Worm (Caenorhabditis elegans) whole organism, L4 larva: Measurements from ENCODE around the gene tes-1.

ENCODE experiments used
- F49E8.2 ChIP-seq: sonication (generic microtip); optimal IDR thresholded peaks from 2 replicates; lab custom pipeline; 2016; ENCODE audit warnings: missing compliant biosample characterization, mild to moderate bottlenecking, missing genetic modification characterization, borderline replicate concordance
- T26A8.4 ChIP-seq: fragments of 200-800 bp; sonication (Bioruptor generic); IDR thresholded peaks from 2 replicates; pipeline ENCODE4 v1.3.6; 2022; ENCODE audit warnings: missing genetic modification characterization, missing compliant biosample characterization
- fos-1 ChIP-seq: fragments of 150-350 bp; optimal IDR thresholded peaks from 2 replicates; lab custom pipeline; 2014; ENCODE audit warnings: missing biosample characterization, missing genetic modification characterization
- lin-15B ChIP-seq: fragments of 150-350 bp; sonication (generic microtip); optimal IDR thresholded peaks from 3 replicates; lab custom pipeline; 2014; ENCODE audit warnings: missing biosample characterization, missing genetic modification characterization
- lsy-2 ChIP-seq, 2 experiments: fragments of 150-350 bp in 1 of 2; sonication (generic microtip) in 1 of 2; optimal IDR thresholded peaks; 2 replicates each; lab custom pipeline; 2014 to 2017; ENCODE audit warnings: missing biosample characterization in 2 of 2, missing genetic modification characterization in 2 of 2
- mdl-1 ChIP-seq, 2 experiments: fragments of 150-350 bp in 1 of 2; sonication (generic microtip) in 1 of 2; optimal IDR thresholded peaks; 2 replicates each; lab custom pipeline; 2014 to 2017; ENCODE audit warnings: missing biosample characterization in 2 of 2, missing genetic modification characterization in 2 of 2
- nhr-102 ChIP-seq: sonication (generic microtip); optimal IDR thresholded peaks from 2 replicates; lab custom pipeline; 2016; ENCODE audit warnings: mild to moderate bottlenecking, missing genetic modification characterization, moderate library complexity, missing compliant biosample characterization
- nhr-237 ChIP-seq: sonication (generic microtip); optimal IDR thresholded peaks from 2 replicates; lab custom pipeline; 2017; ENCODE audit warnings: missing biosample characterization, missing genetic modification characterization
- skn-1 ChIP-seq: fragments of 150-350 bp; optimal IDR thresholded peaks from 2 replicates; lab custom pipeline; 2014; ENCODE audit warnings: missing biosample characterization, missing genetic modification characterization
- snpc-4 ChIP-seq: fragments of 150-350 bp; optimal IDR thresholded peaks from 2 replicates; lab custom pipeline; 2014; ENCODE audit warnings: missing biosample characterization, missing genetic modification characterization
- unc-62 ChIP-seq, 3 experiments: fragments of 150-350 bp in 1 of 3; sonication (generic microtip); optimal IDR thresholded peaks in 2 of 3; peaks in 1 of 3; 1 replicate in 1 of 3; 2 replicates in 2 of 3; lab custom pipeline; 2014 to 2017; ENCODE audit warnings: missing biosample characterization in 3 of 3, missing genetic modification characterization in 3 of 3, missing genetic modification reagents in 3 of 3, missing genotype in 1 of 3
- zfp-3 ChIP-seq: fragments of 200-800 bp; sonication (Bioruptor generic); conservative IDR thresholded peaks from 2 replicates; pipeline ENCODE4 v1.3.6; 2022; ENCODE audit warnings: missing genetic modification reagents, missing genetic modification characterization, missing compliant biosample characterization

ce11 chrIV:7414163-7414562, 37.1 kb downstream of the tes-1 start:
- TF ChIP-seq lin-15B (tag; lab: Kevin White, UChicago) (no peak), snpc-4 (tag; lab: Kevin White, UChicago) (no peak), unc-62 (GFP tag; optimal IDR thresholded peaks at IDR 0.05 in 1 of 2; lab: Kevin White, UChicago) (no peak), unc-62 (tag; optimal IDR thresholded peaks at IDR 0.05; lab: Kevin White, UChicago) (no peak), mdl-1 (tag; optimal IDR thresholded peaks at IDR 0.05; lab: Kevin White, UChicago) (no peak), fos-1 (no peak), skn-1 (tag; lab: Kevin White, UChicago) (no peak), F49E8.2 (tag; lab: Kevin White, UChicago) (no peak), nhr-102 (tag; lab: Kevin White, UChicago) (no peak), zfp-3 (GFP tag; lab: Robert Waterston, UW) (no peak), lsy-2 (tag; optimal IDR thresholded peaks at IDR 0.05; lab: Kevin White, UChicago) (no peak), nhr-237 (tag; lab: Kevin White, UChicago) (no peak), T26A8.4 (GFP tag; lab: Robert Waterston, UW) (no peak)
